Worm (Caenorhabditis elegans) whole organism, late embryonic: ENCODE results near the gene Y39A3CL.3.

Experiments
- F13H6.1 ChIP-seq: sonication (generic microtip); optimal IDR thresholded peaks from 2 replicates; lab custom pipeline; 2016; ENCODE audit warnings: missing genetic modification characterization, missing compliant biosample characterization
- K02D7.2 ChIP-seq: sonication (generic microtip); optimal IDR thresholded peaks from 2 replicates; lab custom pipeline; 2017; ENCODE audit warnings: mild to moderate bottlenecking, missing genetic modification characterization, missing compliant biosample characterization
- K09A11.1 ChIP-seq: sonication (generic microtip); optimal IDR thresholded peaks from 2 replicates; lab custom pipeline; 2017; ENCODE audit warnings: antibody characterized with exemption, mild to moderate bottlenecking, missing genetic modification characterization, missing compliant biosample characterization; ENCODE audit not compliant: insufficient read depth
- ahr-1 ChIP-seq: sonication (generic microtip); optimal IDR thresholded peaks from 2 replicates; lab custom pipeline; 2016; ENCODE audit warnings: missing genetic modification characterization, missing compliant biosample characterization
- ama-1 ChIP-seq: fragments of 150-350 bp; optimal IDR thresholded peaks from 2 replicates; lab custom pipeline; 2014
- ceh-19 ChIP-seq: fragments of 200-800 bp; sonication (Bioruptor generic); optimal IDR thresholded peaks from 2 replicates; lab custom pipeline; 2018; ENCODE audit warnings: mild to moderate bottlenecking, missing genetic modification characterization, missing compliant biosample characterization
- ceh-2 ChIP-seq: sonication (generic microtip); optimal IDR thresholded peaks from 2 replicates; lab custom pipeline; 2016; ENCODE audit warnings: missing genotype, missing genetic modification characterization, missing compliant biosample characterization
- ceh-24 ChIP-seq: sonication (generic microtip); optimal IDR thresholded peaks from 2 replicates; lab custom pipeline; 2016; ENCODE audit warnings: mild to moderate bottlenecking, missing genetic modification characterization, missing compliant biosample characterization
- ceh-31 ChIP-seq: sonication (generic microtip); optimal IDR thresholded peaks from 2 replicates; lab custom pipeline; 2016; ENCODE audit warnings: missing genetic modification characterization, missing compliant biosample characterization
- ceh-34 ChIP-seq: sonication (generic microtip); optimal IDR thresholded peaks from 2 replicates; lab custom pipeline; 2016; ENCODE audit warnings: mild to moderate bottlenecking, missing genetic modification characterization, missing compliant biosample characterization
- ceh-45 ChIP-seq: fragments of 200-800 bp; sonication (Bioruptor generic); IDR thresholded peaks from 2 replicates; pipeline ENCODE4 v1.3.6; 2022; ENCODE audit warnings: missing genetic modification reagents, missing genetic modification characterization, missing compliant biosample characterization
- dmd-4 ChIP-seq: sonication (generic microtip); optimal IDR thresholded peaks from 2 replicates; lab custom pipeline; 2016; ENCODE audit warnings: borderline replicate concordance, missing genetic modification characterization, missing compliant biosample characterization
- dve-1 ChIP-seq: sonication (generic microtip); optimal IDR thresholded peaks from 2 replicates; lab custom pipeline; 2017; ENCODE audit warnings: antibody characterized with exemption, mild to moderate bottlenecking, missing genetic modification characterization, missing compliant biosample characterization
- elt-4 ChIP-seq: sonication (generic microtip); optimal IDR thresholded peaks from 2 replicates; lab custom pipeline; 2016; ENCODE audit warnings: missing genetic modification characterization, missing compliant biosample characterization
- ets-4 ChIP-seq: sonication (generic microtip); optimal IDR thresholded peaks from 2 replicates; lab custom pipeline; 2016; ENCODE audit warnings: missing genetic modification characterization, missing compliant biosample characterization
- eyg-1 ChIP-seq: sonication (generic microtip); optimal IDR thresholded peaks from 2 replicates; lab custom pipeline; 2016; ENCODE audit warnings: missing genotype, missing genetic modification characterization, missing compliant biosample characterization
- hlh-15 ChIP-seq: sonication (generic microtip); optimal IDR thresholded peaks from 2 replicates; lab custom pipeline; 2016; ENCODE audit warnings: missing genetic modification characterization, missing compliant biosample characterization
- hlh-6 ChIP-seq: sonication (generic microtip); optimal IDR thresholded peaks from 2 replicates; lab custom pipeline; 2016; ENCODE audit warnings: missing genotype, missing genetic modification characterization, missing compliant biosample characterization
- lin-11 ChIP-seq: fragments of 200-800 bp; sonication (Bioruptor generic); optimal IDR thresholded peaks from 2 replicates; lab custom pipeline; 2018; ENCODE audit warnings: mild to moderate bottlenecking, missing genetic modification characterization, missing compliant biosample characterization
- mec-3 ChIP-seq: sonication (generic microtip); optimal IDR thresholded peaks from 2 replicates; lab custom pipeline; 2016; ENCODE audit warnings: borderline replicate concordance, missing genetic modification characterization, missing compliant biosample characterization
- nfya-1 ChIP-seq: sonication (generic microtip); optimal IDR thresholded peaks from 2 replicates; lab custom pipeline; 2017; ENCODE audit warnings: missing genetic modification characterization, mild to moderate bottlenecking, missing compliant biosample characterization, antibody characterized with exemption, moderate library complexity
- nhr-11 ChIP-seq: fragments of 150-350 bp; optimal IDR thresholded peaks from 2 replicates; lab custom pipeline; 2014; ENCODE audit warnings: missing biosample characterization, missing genetic modification characterization
- nhr-232 ChIP-seq: sonication (generic microtip); optimal IDR thresholded peaks from 2 replicates; lab custom pipeline; 2016; ENCODE audit warnings: missing genetic modification characterization, missing compliant biosample characterization
- npax-4 ChIP-seq: sonication (generic microtip); optimal IDR thresholded peaks from 2 replicates; lab custom pipeline; 2016; ENCODE audit warnings: missing genetic modification characterization, missing compliant biosample characterization
- pag-3 ChIP-seq: sonication (generic microtip); optimal IDR thresholded peaks from 2 replicates; lab custom pipeline; 2016; ENCODE audit warnings: missing compliant biosample characterization, missing genetic modification characterization, borderline replicate concordance
- pax-1 ChIP-seq: fragments of 150-350 bp; optimal IDR thresholded peaks from 2 replicates; lab custom pipeline; 2014; ENCODE audit warnings: missing biosample characterization, missing genetic modification characterization
- pha-2 ChIP-seq: sonication (generic microtip); optimal IDR thresholded peaks from 2 replicates; lab custom pipeline; 2017; ENCODE audit warnings: mild to moderate bottlenecking, missing genetic modification characterization, missing compliant biosample characterization
- pha-4 ChIP-seq: fragments of 150-350 bp; optimal IDR thresholded peaks from 2 replicates; lab custom pipeline; 2018; ENCODE audit warnings: missing biosample characterization, missing genetic modification reagents, missing genetic modification characterization
- rnt-1 ChIP-seq: sonication (generic microtip); optimal IDR thresholded peaks from 2 replicates; lab custom pipeline; 2016; ENCODE audit warnings: missing genetic modification characterization, missing compliant biosample characterization
- sdc-2 ChIP-seq: sonication (generic microtip); optimal IDR thresholded peaks from 2 replicates; lab custom pipeline; 2016; ENCODE audit warnings: missing genotype, missing genetic modification characterization, missing compliant biosample characterization
- sox-4 ChIP-seq: sonication (generic microtip); optimal IDR thresholded peaks from 2 replicates; lab custom pipeline; 2017; ENCODE audit warnings: mild to moderate bottlenecking, missing genetic modification characterization, inconsistent platforms, missing compliant biosample characterization
- syd-9 ChIP-seq: sonication (generic microtip); optimal IDR thresholded peaks from 2 replicates; lab custom pipeline; 2016; ENCODE audit warnings: mild to moderate bottlenecking, missing genetic modification characterization, moderate library complexity, missing compliant biosample characterization
- tbx-2 ChIP-seq: sonication (generic microtip); optimal IDR thresholded peaks from 2 replicates; lab custom pipeline; 2016; ENCODE audit warnings: missing genetic modification characterization, missing compliant biosample characterization
- tbx-7 ChIP-seq: sonication (generic microtip); optimal IDR thresholded peaks from 2 replicates; lab custom pipeline; 2016; ENCODE audit warnings: missing genotype, missing genetic modification characterization, missing compliant biosample characterization
- ttx-3 ChIP-seq: sonication (generic microtip); optimal IDR thresholded peaks from 2 replicates; lab custom pipeline; 2016; ENCODE audit warnings: missing genetic modification reagents, missing genetic modification characterization, missing compliant biosample characterization
- unc-3 ChIP-seq, 2 experiments: fragments of 200-800 bp in 1 of 2; sonication (Bioruptor generic) in 1 of 2; sonication (generic microtip) in 1 of 2; conservative IDR thresholded peaks in 1 of 2; optimal IDR thresholded peaks in 1 of 2; 2 replicates each; pipeline versions ENCODE4 v1.3.6 to Lab custom; 2016 to 2022; ENCODE audit warnings: missing compliant biosample characterization in 2 of 2, missing genetic modification characterization in 2 of 2, missing genetic modification reagents in 1 of 2
- unc-42 ChIP-seq: sonication (generic microtip); optimal IDR thresholded peaks from 2 replicates; lab custom pipeline; 2016; ENCODE audit warnings: missing genotype, missing genetic modification characterization, missing compliant biosample characterization
- unc-55 ChIP-seq: sonication (generic microtip); optimal IDR thresholded peaks from 2 replicates; lab custom pipeline; 2017; ENCODE audit warnings: missing biosample characterization, missing genetic modification reagents, missing genetic modification characterization
- unc-86 ChIP-seq: sonication (generic microtip); optimal IDR thresholded peaks from 2 replicates; lab custom pipeline; 2016; ENCODE audit warnings: missing genetic modification characterization, missing compliant biosample characterization
- zip-5 ChIP-seq: sonication (generic microtip); optimal IDR thresholded peaks from 2 replicates; lab custom pipeline; 2016; ENCODE audit warnings: missing genetic modification characterization, missing compliant biosample characterization
- ztf-16 ChIP-seq: sonication (generic microtip); optimal IDR thresholded peaks from 2 replicates; lab custom pipeline; 2017; ENCODE audit warnings: missing genetic modification characterization, missing compliant biosample characterization

Y39A3CL.3 gene

ce11 chrIII:1777969-1778368, 367 bp downstream of the Y39A3CL.3 start, which contains the start of gene Y39A3CL.4:
Y39A3CL.4 (minus strand) TSS chrIII:1778069.
- TF ChIP-seq unc-3 (GFP tag; conservative IDR thresholded peaks at IDR 0.05; lab: Robert Waterston, UW), result no peak
- TF ChIP-seq unc-3 (tag; optimal IDR thresholded peaks at IDR 0.05; lab: Kevin White, UChicago), result no peak
- TF ChIP-seq zip-5, result no peak
- no peak for TF ChIP-seq ttx-3
- no peak for TF ChIP-seq sox-4 (tag; lab: Kevin White, UChicago)
- TF ChIP-seq F13H6.1 (tag; lab: Kevin White, UChicago), result no peak
- TF ChIP-seq nfya-1 (tag; lab: Kevin White, UChicago), result no peak
- no peak for TF ChIP-seq pag-3 (tag; lab: Kevin White, UChicago)
- no peak for TF ChIP-seq syd-9 (tag; lab: Kevin White, UChicago)
- no peak for TF ChIP-seq eyg-1 (tag; lab: Kevin White, UChicago)
- TF ChIP-seq elt-4 (tag; lab: Kevin White, UChicago), result no peak
- TF ChIP-seq hlh-6 (tag; lab: Kevin White, UChicago), result no peak
- no peak for TF ChIP-seq tbx-2
- no peak for TF ChIP-seq ama-1 (lab: Kevin White, UChicago)
- TF ChIP-seq unc-42 (tag; lab: Kevin White, UChicago), result no peak
- no peak for TF ChIP-seq unc-55 (GFP tag; lab: Kevin White, UChicago)
- TF ChIP-seq mec-3 (tag; lab: Kevin White, UChicago), result no peak
- TF ChIP-seq nhr-232 (tag; lab: Kevin White, UChicago), result no peak
- no peak for TF ChIP-seq nhr-11 (tag; lab: Kevin White, UChicago)

- TF ChIP-seq unc-42 (tag; lab: Kevin White, UChicago) (peak; percentile 12), ceh-31 (tag; lab: Kevin White, UChicago) (peak; percentile 59), tbx-2 (peak; percentile 4), sdc-2 (tag; lab: Kevin White, UChicago) (no peak), ahr-1 (tag; lab: Kevin White, UChicago) (no peak), nfya-1 (tag; lab: Kevin White, UChicago) (peak; percentile 36), dmd-4 (no peak), hlh-6 (tag; lab: Kevin White, UChicago) (no peak), eyg-1 (tag; lab: Kevin White, UChicago) (no peak)
Measured at ce11 chrIII:1785776-1786175, 8.2 kb downstream of the Y39A3CL.3 start.

- TF ChIP-seq lin-11 (tag; lab: Kevin White, UChicago) (no peak), syd-9 (tag; lab: Kevin White, UChicago) (no peak), tbx-2 (no peak), ahr-1 (tag; lab: Kevin White, UChicago) (no peak), dve-1 (tag; lab: Kevin White, UChicago) (no peak), K02D7.2 (tag; lab: Kevin White, UChicago) (no peak), tbx-7 (tag; lab: Kevin White, UChicago) (no peak), sdc-2 (tag; lab: Kevin White, UChicago) (no peak), K09A11.1 (no peak), ceh-2 (tag; lab: Kevin White, UChicago) (no peak), pha-2 (tag; lab: Kevin White, UChicago) (no peak), hlh-6 (tag; lab: Kevin White, UChicago) (no peak), npax-4 (tag; lab: Kevin White, UChicago) (no peak)
Measured at ce11 chrIII:1788033-1788432, 10.4 kb downstream of the Y39A3CL.3 start, which contains the start of gene rimb-1. rimb-1 (plus strand) TSS chrIII:1788333.

ce11 chrIII:1788972-1789371, 11.4 kb downstream of the Y39A3CL.3 start:
- TF ChIP-seq pax-1 (tag; lab: Kevin White, UChicago), result no peak
- no peak for TF ChIP-seq ceh-34 (tag; lab: Kevin White, UChicago)
- no peak for TF ChIP-seq ceh-24 (tag; lab: Kevin White, UChicago)
- no peak for TF ChIP-seq pha-4
- no peak for TF ChIP-seq ceh-45 (GFP tag; lab: Robert Waterston, UW)
- no peak for TF ChIP-seq ahr-1 (tag; lab: Kevin White, UChicago)
- no peak for TF ChIP-seq ztf-16
- no peak for TF ChIP-seq unc-86 (tag; lab: Kevin White, UChicago)
- TF ChIP-seq rnt-1, result no peak
- no peak for TF ChIP-seq ceh-31 (tag; lab: Kevin White, UChicago)
- no peak for TF ChIP-seq unc-3 (GFP tag; conservative IDR thresholded peaks at IDR 0.05; lab: Robert Waterston, UW)
- no peak for TF ChIP-seq unc-3 (tag; optimal IDR thresholded peaks at IDR 0.05; lab: Kevin White, UChicago)
- no peak for TF ChIP-seq hlh-15 (tag; lab: Kevin White, UChicago)
- TF ChIP-seq ceh-19, result no peak
- no peak for TF ChIP-seq ets-4 (tag; lab: Kevin White, UChicago)
- no peak for TF ChIP-seq pha-2 (tag; lab: Kevin White, UChicago)
- no peak for TF ChIP-seq pag-3 (tag; lab: Kevin White, UChicago)
